Worm (Caenorhabditis elegans): ENCODE measurements around the gene T25B9.8.

T25B9.8 gene

DNA sequence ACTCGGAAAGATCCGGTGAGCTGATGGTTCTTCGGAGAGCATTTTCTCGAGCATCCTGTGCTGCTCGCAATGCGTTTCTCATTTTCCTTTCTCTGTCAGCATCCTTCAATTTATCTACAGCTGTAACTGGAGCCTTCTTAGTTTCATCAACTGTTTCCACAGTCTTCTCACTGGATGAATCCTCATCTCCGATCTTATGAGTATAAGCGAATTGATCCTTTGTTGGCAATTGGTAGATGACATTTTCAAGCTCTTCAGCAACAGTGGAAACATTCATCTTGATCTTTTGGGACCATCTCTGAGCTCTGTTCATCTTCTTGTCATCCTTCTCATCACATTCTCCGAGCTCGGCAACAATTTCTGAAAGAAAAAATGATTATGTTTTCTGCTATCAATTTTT is 11.3 kb upstream of the T25B9.8 start:
- peak; percentile 92 for TF ChIP-seq aha-1 (tag)
- TF ChIP-seq ZK337.2 (GFP tag; IDR thresholded peaks at IDR 0.05) = no peak

- TF ChIP-seq snpc-4 (tag; optimal IDR thresholded peaks at IDR 0.05) = no peak
- TF ChIP-seq zfp-3 (GFP tag; conservative IDR thresholded peaks at IDR 0.05) = 0 out of 2 replicates have a peak, but pooled peaks have one; percentile 55
- peak; percentile 19 for TF ChIP-seq nhr-25 (tag; optimal IDR thresholded peaks at IDR 0.05; ENCODE audit: borderline replicate concordance, insufficient read depth)
- peak; percentile 22 for TF ChIP-seq mep-1 (tag; optimal IDR thresholded peaks at IDR 0.05)
- TF ChIP-seq aha-1 (tag) = no peak
- peak; percentile 8 for TF ChIP-seq nhr-102 (tag; optimal IDR thresholded peaks at IDR 0.05)
- no peak for TF ChIP-seq Y48G9A.11 (GFP tag; IDR thresholded peaks at IDR 0.05)
- TF ChIP-seq Y75B8A.6 (GFP tag; IDR thresholded peaks at IDR 0.05) = no peak
- no peak for TF ChIP-seq daf-8 (GFP tag; IDR thresholded peaks at IDR 0.05)
- TF ChIP-seq hlh-11 (tag; optimal IDR thresholded peaks at IDR 0.05) = no peak
- TF ChIP-seq fos-1 (tag; optimal IDR thresholded peaks at IDR 0.05) = no peak
- TF ChIP-seq ceh-20 (GFP tag; IDR thresholded peaks at IDR 0.05) = no peak
- no peak for TF ChIP-seq madf-5 (GFP tag; IDR thresholded peaks at IDR 0.05)
- TF ChIP-seq lsy-2 (tag; optimal IDR thresholded peaks at IDR 0.05) = peak in 1 of 2 experiments; percentile 26
- no peak for TF ChIP-seq cey-2 (tag; optimal IDR thresholded peaks at IDR 0.05; ENCODE audit: borderline replicate concordance, insufficient read depth)
- TF ChIP-seq nhr-28 (tag; optimal IDR thresholded peaks at IDR 0.05) = no peak
- TF ChIP-seq arid-1 (GFP tag; conservative IDR thresholded peaks at IDR 0.05) = 0 out of 2 replicates have a peak, but pooled peaks have one; percentile 29
- TF ChIP-seq sdz-12 (GFP tag; optimal IDR thresholded peaks at IDR 0.05) = no peak
- 0 out of 2 replicates have a peak, but pooled peaks have one; percentile 39 for TF ChIP-seq nhr-42 (GFP tag; IDR thresholded peaks at IDR 0.05)
- 0 out of 2 replicates have a peak, but pooled peaks have one; percentile 12 for TF ChIP-seq lin-38 (GFP tag; IDR thresholded peaks at IDR 0.05)
- TF ChIP-seq ctbp-1 (GFP tag; IDR thresholded peaks at IDR 0.05) = peak; percentile 57; the same call in 1 of the 2 replicates
- TF ChIP-seq madf-9 (GFP tag; conservative IDR thresholded peaks at IDR 0.05) = 0 out of 2 replicates have a peak, but pooled peaks have one; percentile 17
- TF ChIP-seq T26A8.4 (GFP tag; IDR thresholded peaks at IDR 0.05) = peak; percentile 86
- no peak for TF ChIP-seq F26F4.8 (GFP tag; conservative IDR thresholded peaks at IDR 0.05)
- TF ChIP-seq ces-1 (GFP tag; optimal IDR thresholded peaks at IDR 0.05) = no peak
- TF ChIP-seq php-3 (GFP tag; IDR thresholded peaks at IDR 0.05) = no peak
- 0 out of 2 replicates have a peak, but pooled peaks have one; percentile 28 for TF ChIP-seq lim-7 (GFP tag; IDR thresholded peaks at IDR 0.05)
- peak; percentile 38 for TF ChIP-seq nhr-237 (tag; optimal IDR thresholded peaks at IDR 0.05)
Measured at ce11 chrIV:10778582-10778981, 10.6 kb upstream of the T25B9.8 start.

ce11 chrIV:10777600-10777999 is 9.6 kb upstream of the T25B9.8 start:
- TF ChIP-seq duxl-1 (tag; optimal IDR thresholded peaks at IDR 0.05; ENCODE audit: poor library complexity) (no peak), snpc-1.2 (GFP tag; IDR thresholded peaks at IDR 0.05) (0 out of 2 replicates have a peak, but pooled peaks have one; percentile 14), vab-7 (GFP tag; IDR thresholded peaks at IDR 0.05) (no peak)

ce11 chrIV:10777076-10777475 is 9.1 kb upstream of the T25B9.8 start:
- TF ChIP-seq fos-1 (tag; optimal IDR thresholded peaks at IDR 0.05) (no peak), F37D6.2 (tag; optimal IDR thresholded peaks at IDR 0.05) (no peak), nhr-25 (tag; optimal IDR thresholded peaks at IDR 0.05; ENCODE audit: borderline replicate concordance, insufficient read depth) (no peak), dmd-6 (GFP tag; IDR thresholded peaks at IDR 0.05) (no peak), nhr-11 (tag; optimal IDR thresholded peaks at IDR 0.05) (no peak), hmg-1.1 (GFP tag; IDR thresholded peaks at IDR 0.05) (no peak), hlh-30 (tag; optimal IDR thresholded peaks at IDR 0.05; ENCODE audit: insufficient read depth) (peak; percentile 17), nhr-10 (tag; optimal IDR thresholded peaks at IDR 0.05) (no peak), ztf-7 (tag; optimal IDR thresholded peaks at IDR 0.05) (no peak), mxl-3 (GFP tag; optimal IDR thresholded peaks at IDR 0.05) (peak; percentile 1), ZK337.2 (GFP tag; IDR thresholded peaks at IDR 0.05) (no peak), nhr-28 (tag; optimal IDR thresholded peaks at IDR 0.05) (peak; percentile 7), hif-1 (tag; optimal IDR thresholded peaks at IDR 0.05) (no peak), nhr-41 (GFP tag; IDR thresholded peaks at IDR 0.05) (no peak), egl-43 (GFP tag; IDR thresholded peaks at IDR 0.05) (no peak), mxl-2 (GFP tag; conservative IDR thresholded peaks at IDR 0.05) (0 out of 2 replicates have a peak, but pooled peaks have one; percentile 49), daf-12 (tag; optimal IDR thresholded peaks at IDR 0.05) (no peak), aly-2 (tag; optimal IDR thresholded peaks at IDR 0.05) (no peak)

Measured in whole organism, L4 larva.